Fruit fly (Drosophila melanogaster) whole organism, embryonic: ENCODE results near the gene CG15170.

Experiments
- Abd-B ChIP-seq: fragments of 200-800 bp; sonication (Bioruptor generic); optimal IDR thresholded peaks from 2 replicates; lab custom pipeline; 2018; ENCODE audit warnings: missing biosample characterization, mild to moderate bottlenecking, missing genetic modification characterization, moderate library complexity
- Atf3 ChIP-seq: fragments of 200-800 bp; sonication (Bioruptor generic); optimal IDR thresholded peaks from 3 replicates; lab custom pipeline; 2016; ENCODE audit warnings: missing biosample characterization, missing genetic modification characterization
- Awh ChIP-seq: fragments of 200-800 bp; sonication (Bioruptor generic); IDR thresholded peaks from 2 replicates; pipeline ENCODE4, ENCODE4 v1.3.6; 2022; ENCODE audit warnings: missing biosample characterization, missing genetic modification characterization
- B-H2 ChIP-seq: fragments of 200-800 bp; sonication (Bioruptor generic); optimal IDR thresholded peaks from 2 replicates; lab custom pipeline; 2018; ENCODE audit warnings: missing biosample characterization, mild to moderate bottlenecking, missing genetic modification characterization
- Bteb2 ChIP-seq: fragments of 200-800 bp; sonication (Bioruptor generic); optimal IDR thresholded peaks from 2 replicates; lab custom pipeline; 2016; ENCODE audit warnings: missing biosample characterization, missing genetic modification characterization
- CG12299 ChIP-seq: fragments of 200-800 bp; sonication (Bioruptor generic); optimal IDR thresholded peaks from 2 replicates; lab custom pipeline; 2018; ENCODE audit warnings: missing biosample characterization, mild to moderate bottlenecking, missing genetic modification characterization
- CG13123 ChIP-seq: fragments of 200-800 bp; sonication (Bioruptor generic); optimal IDR thresholded peaks from 2 replicates; lab custom pipeline; 2016; ENCODE audit warnings: missing biosample characterization, missing genetic modification characterization
- CG14050 ChIP-seq: fragments of 200-800 bp; sonication (Bioruptor generic); IDR thresholded peaks from 3 replicates; pipeline ENCODE4 v1.3.6; 2022; ENCODE audit warnings: missing biosample characterization, missing genetic modification characterization
- CG14965 ChIP-seq: fragments of 200-800 bp; sonication (Bioruptor generic); optimal IDR thresholded peaks from 2 replicates; lab custom pipeline; 2016; ENCODE audit warnings: missing biosample characterization, missing genetic modification characterization, borderline replicate concordance
- CG16813 ChIP-seq: fragments of 200-800 bp; sonication (Bioruptor generic); IDR thresholded peaks from 3 replicates; pipeline ENCODE4 v1.3.6; 2022; ENCODE audit warnings: missing biosample characterization, missing genetic modification characterization; ENCODE audit not compliant: partially characterized antibody
- CG16815 ChIP-seq: fragments of 200-800 bp; sonication (Bioruptor generic); optimal IDR thresholded peaks from 3 replicates; lab custom pipeline; 2017; ENCODE audit warnings: missing biosample characterization, mild to moderate bottlenecking, missing genetic modification characterization
- CG17186 ChIP-seq: fragments of 200-800 bp; sonication (Bioruptor generic); optimal IDR thresholded peaks from 3 replicates; lab custom pipeline; 2017; ENCODE audit warnings: missing biosample characterization, missing genetic modification reagents, missing genetic modification characterization
- CG17612 ChIP-seq: fragments of 200-800 bp; sonication (Bioruptor generic); IDR thresholded peaks from 2 replicates; pipeline ENCODE4 v1.3.6; 2022; ENCODE audit warnings: missing biosample characterization, missing genetic modification characterization
- CG2712 ChIP-seq: fragments of 200-800 bp; optimal IDR thresholded peaks from 3 replicates; lab custom pipeline; 2019; ENCODE audit warnings: missing biosample characterization, mild to moderate bottlenecking, missing genetic modification characterization, moderate library complexity
- CG2875 ChIP-seq: fragments of 200-800 bp; sonication (Bioruptor generic); optimal IDR thresholded peaks from 2 replicates; lab custom pipeline; 2017; ENCODE audit warnings: missing biosample characterization, mild to moderate bottlenecking, missing genetic modification characterization, missing genetic modification reagents
- CG30403 ChIP-seq: fragments of 200-800 bp; sonication (Bioruptor generic); optimal IDR thresholded peaks from 3 replicates; lab custom pipeline; 2016; ENCODE audit warnings: missing biosample characterization, missing genetic modification characterization
- CG31224 ChIP-seq: fragments of 200-800 bp; sonication (Bioruptor generic); IDR thresholded peaks from 2 replicates; pipeline ENCODE4 v1.3.6; 2022; ENCODE audit warnings: missing biosample characterization, missing genetic modification characterization
- CG31365 ChIP-seq: fragments of 200-800 bp; sonication (Bioruptor generic); optimal IDR thresholded peaks from 2 replicates; lab custom pipeline; 2018; ENCODE audit warnings: missing biosample characterization, mild to moderate bottlenecking, missing genetic modification characterization
- CG34422 ChIP-seq: fragments of 200-800 bp; sonication (Bioruptor generic); IDR thresholded peaks from 3 replicates; pipeline ENCODE4 v1.3.6; 2022; ENCODE audit warnings: missing biosample characterization, missing genetic modification characterization
- CG5953 ChIP-seq: fragments of 200-800 bp; sonication (Bioruptor generic); IDR thresholded peaks from 2 replicates; pipeline ENCODE4 v1.3.6; 2022; ENCODE audit warnings: missing biosample characterization, missing genetic modification characterization
- CG6254 ChIP-seq: fragments of 200-800 bp; sonication (Bioruptor generic); optimal IDR thresholded peaks from 3 replicates; lab custom pipeline; 2017; ENCODE audit warnings: mild to moderate bottlenecking, missing biosample characterization, missing genetic modification reagents, missing genetic modification characterization
- CG6689 ChIP-seq: fragments of 200-800 bp; sonication (Bioruptor generic); IDR thresholded peaks from 2 replicates; pipeline ENCODE4 v1.3.6; 2022; ENCODE audit warnings: missing biosample characterization, missing genetic modification characterization
- Camta ChIP-seq: fragments of 200-800 bp; sonication (Bioruptor generic); optimal IDR thresholded peaks from 2 replicates; lab custom pipeline; 2016; ENCODE audit warnings: missing biosample characterization, missing genetic modification characterization
- Dref ChIP-seq: fragments of 200-800 bp; sonication (Bioruptor generic); IDR thresholded peaks from 2 replicates; pipeline ENCODE4 v1.3.6; 2022; ENCODE audit warnings: missing biosample characterization, missing genetic modification characterization
- Gsc ChIP-seq: fragments of 200-800 bp; sonication (Bioruptor generic); IDR thresholded peaks from 2 replicates; pipeline ENCODE4 v1.3.6; 2022; ENCODE audit warnings: missing biosample characterization, missing genetic modification characterization
- HmgD ChIP-seq: fragments of 200-800 bp; sonication (Bioruptor generic); optimal IDR thresholded peaks from 3 replicates; lab custom pipeline; 2016; ENCODE audit warnings: missing biosample characterization, missing genetic modification characterization
- MESR4 ChIP-seq: fragments of 200-800 bp; sonication (Bioruptor generic); optimal IDR thresholded peaks from 2 replicates; lab custom pipeline; 2018; ENCODE audit warnings: missing biosample characterization, mild to moderate bottlenecking, missing genetic modification characterization, moderate library complexity
- Neu2 ChIP-seq: fragments of 200-800 bp; sonication (Bioruptor generic); optimal IDR thresholded peaks from 3 replicates; lab custom pipeline; 2016; ENCODE audit warnings: missing biosample characterization, missing genetic modification characterization, borderline replicate concordance
- Oli ChIP-seq: fragments of 200-800 bp; sonication (Bioruptor generic); optimal IDR thresholded peaks from 2 replicates; lab custom pipeline; 2018; ENCODE audit warnings: missing biosample characterization, mild to moderate bottlenecking, missing genetic modification characterization, moderate library complexity
- Poxn ChIP-seq: fragments of 200-800 bp; sonication (Bioruptor generic); IDR thresholded peaks from 2 replicates; pipeline ENCODE4 v1.3.6; 2022; ENCODE audit warnings: missing biosample characterization, missing genetic modification characterization
- Ptx1 ChIP-seq: fragments of 200-800 bp; sonication (Bioruptor generic); IDR thresholded peaks from 2 replicates; pipeline ENCODE4 v1.3.6; 2022; ENCODE audit warnings: missing biosample characterization, missing genetic modification characterization
- Stat92E ChIP-seq, 3 experiments: fragments of >200 bp in 2 of 3; fragments of 200-800 bp in 1 of 3; sonication (Bioruptor generic) in 1 of 3; optimal IDR thresholded peaks; 2 replicates each; lab custom pipeline; 2017 to 2019; ENCODE audit warnings: missing biosample characterization in 3 of 3, missing genetic modification characterization in 3 of 3, mild to moderate bottlenecking in 1 of 3, moderate library complexity in 1 of 3
- Xbp1 ChIP-seq: fragments of 200-800 bp; sonication (Bioruptor generic); optimal IDR thresholded peaks from 3 replicates; lab custom pipeline; 2016; ENCODE audit warnings: missing biosample characterization, mild to moderate bottlenecking, missing genetic modification characterization
- fu2 ChIP-seq: fragments of 200-800 bp; sonication (Bioruptor generic); optimal IDR thresholded peaks from 2 replicates; lab custom pipeline; 2016; ENCODE audit warnings: missing biosample characterization, missing genetic modification characterization
- hkb ChIP-seq, 2 experiments: fragments of 200-800 bp in 1 of 2; fragments of >200 bp in 1 of 2; sonication (Bioruptor generic) in 1 of 2; IDR thresholded peaks in 1 of 2; optimal IDR thresholded peaks in 1 of 2; 2 replicates each; pipeline versions ENCODE4 v1.3.6 to Lab custom; 2017 to 2022; ENCODE audit warnings: missing biosample characterization in 1 of 2, missing genetic modification characterization in 1 of 2
- kay ChIP-seq: fragments of 200-800 bp; sonication (Bioruptor generic); optimal IDR thresholded peaks from 2 replicates; lab custom pipeline; 2016; ENCODE audit warnings: missing biosample characterization, missing genetic modification characterization
- mam ChIP-seq: fragments of 200-800 bp; sonication (Bioruptor generic); optimal IDR thresholded peaks from 3 replicates; lab custom pipeline; 2016; ENCODE audit warnings: missing biosample characterization, missing genetic modification characterization
- odd ChIP-seq: fragments of 200-800 bp; sonication (Bioruptor generic); optimal IDR thresholded peaks from 2 replicates; lab custom pipeline; 2017; ENCODE audit warnings: missing biosample characterization, mild to moderate bottlenecking, missing genetic modification characterization
- onecut ChIP-seq: fragments of 200-800 bp; sonication (Bioruptor generic); IDR thresholded peaks from 2 replicates; pipeline ENCODE4 v1.3.6; 2022; ENCODE audit warnings: missing biosample characterization, missing genetic modification characterization
- org-1 ChIP-seq: fragments of 200-800 bp; sonication (Bioruptor generic); optimal IDR thresholded peaks from 2 replicates; lab custom pipeline; 2017; ENCODE audit warnings: missing biosample characterization, missing genetic modification characterization
- p53 ChIP-seq: fragments of 200-800 bp; sonication (Bioruptor generic); optimal IDR thresholded peaks from 2 replicates; lab custom pipeline; 2016; ENCODE audit warnings: missing biosample characterization, missing genetic modification characterization
- salm ChIP-seq: fragments of 200-800 bp; sonication (Bioruptor generic); optimal IDR thresholded peaks from 2 replicates; lab custom pipeline; 2018; ENCODE audit warnings: missing biosample characterization, mild to moderate bottlenecking, missing genetic modification characterization
- schlank ChIP-seq: fragments of 200-800 bp; sonication (Bioruptor generic); optimal IDR thresholded peaks from 2 replicates; lab custom pipeline; 2018; ENCODE audit warnings: missing biosample characterization, mild to moderate bottlenecking, missing genetic modification characterization
- sd ChIP-seq: fragments of 200-800 bp; sonication (Bioruptor generic); optimal IDR thresholded peaks from 3 replicates; lab custom pipeline; 2018; ENCODE audit warnings: missing biosample characterization, mild to moderate bottlenecking, missing genetic modification characterization, moderate library complexity
- sens ChIP-seq: fragments of 200-800 bp; sonication (Bioruptor generic); peaks from one replicate; lab custom pipeline; 2016; ENCODE audit warnings: missing biosample characterization, missing genetic modification characterization
- sob ChIP-seq: fragments of 200-800 bp; sonication (Bioruptor generic); IDR thresholded peaks from 2 replicates; pipeline ENCODE4 v1.3.6; 2022; ENCODE audit warnings: missing biosample characterization, missing genetic modification characterization
- tin ChIP-seq: fragments of 200-800 bp; sonication (Bioruptor generic); optimal IDR thresholded peaks from 3 replicates; lab custom pipeline; 2016; ENCODE audit warnings: missing biosample characterization, missing genetic modification characterization
- tx ChIP-seq: fragments of 200-800 bp; sonication (Bioruptor generic); optimal IDR thresholded peaks from 2 replicates; lab custom pipeline; 2016; ENCODE audit warnings: missing biosample characterization, missing genetic modification characterization
- unc-4 ChIP-seq: fragments of 200-800 bp; sonication (Bioruptor generic); IDR thresholded peaks from 2 replicates; pipeline ENCODE4 v1.3.6; 2022; ENCODE audit warnings: missing biosample characterization, missing genetic modification characterization; ENCODE audit not compliant: partially characterized antibody

CG15170 gene

DNA sequence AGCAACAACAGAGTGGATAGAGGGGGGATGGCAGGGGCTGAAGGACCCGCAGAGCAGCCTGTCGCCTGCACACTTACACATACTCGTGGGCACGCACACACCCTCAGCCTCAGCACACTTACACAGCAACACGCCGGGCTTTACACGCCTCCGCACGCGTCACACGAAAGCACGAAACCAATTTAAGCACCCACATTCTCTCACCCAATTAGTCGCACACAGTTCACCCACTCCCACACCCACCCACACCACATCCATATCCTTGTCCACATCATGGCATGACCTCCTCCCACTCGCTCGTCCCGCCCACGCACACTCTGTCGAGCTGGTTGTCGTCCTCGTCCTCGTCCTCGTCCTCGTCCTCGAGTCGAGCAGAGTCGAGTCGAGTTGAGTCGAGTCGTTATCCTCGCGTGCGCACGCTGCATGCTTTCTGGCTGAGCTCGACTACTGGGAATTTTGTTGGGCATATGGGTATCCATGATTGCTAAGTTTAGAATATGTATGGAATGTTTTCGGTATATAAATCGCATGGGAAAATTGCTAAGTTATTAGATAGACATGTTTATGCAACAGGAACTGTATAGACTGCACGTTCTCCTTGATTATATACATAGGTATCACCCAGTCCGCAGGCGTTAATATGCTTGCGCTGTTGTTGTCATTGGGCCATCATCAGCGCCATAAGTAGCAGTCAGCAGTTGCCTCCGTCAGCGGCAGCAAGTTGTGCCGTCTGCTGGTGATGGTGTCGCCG is 22.0 kb upstream of the CG15170 start (continued):
- peak; percentile 73 for TF ChIP-seq tx (GFP tag; lab: Kevin White, UChicago)
- TF ChIP-seq CG31224: peak; percentile 70
- peak; percentile 64 for TF ChIP-seq sd (tag; lab: Kevin White, UChicago)
- TF ChIP-seq salm (tag; lab: Kevin White, UChicago): peak; percentile 51
- peak; percentile 84 for TF ChIP-seq Xbp1
- TF ChIP-seq sob (GFP tag; lab: Robert Waterston, UW): peak; percentile 91
- peak; percentile 29 for TF ChIP-seq CG13123 (GFP tag; lab: Kevin White, UChicago)
- peak; percentile 59 for TF ChIP-seq onecut (GFP tag; lab: Robert Waterston, UW)
- TF ChIP-seq CG17612 (GFP tag; lab: Robert Waterston, UW): 0 out of 2 replicates have a peak, but pooled peaks have one; percentile 23
- peak; percentile 85 for TF ChIP-seq CG6689
- TF ChIP-seq CG31365: peak; percentile 50
- peak; percentile 76 for TF ChIP-seq CG14050
- peak; percentile 66 for TF ChIP-seq CG16815
- TF ChIP-seq Dref: no peak
- peak; percentile 81 for TF ChIP-seq CG30403 (GFP tag; lab: Kevin White, UChicago)
- peak; percentile 59 for TF ChIP-seq HmgD (GFP tag; lab: Kevin White, UChicago)
- peak; percentile 61 for TF ChIP-seq Atf3 (GFP tag; lab: Kevin White, UChicago)
- TF ChIP-seq kay (GFP tag; lab: Kevin White, UChicago): peak; percentile 58
- no peak for TF ChIP-seq unc-4 (GFP tag; lab: Robert Waterston, UW)
- peak; percentile 67 for TF ChIP-seq Camta (GFP tag; lab: Kevin White, UChicago)
- TF ChIP-seq Gsc (GFP tag; lab: Robert Waterston, UW): peak; percentile 66
- TF ChIP-seq B-H2: no peak
- peak; percentile 86 for TF ChIP-seq CG34422 (GFP tag; lab: Robert Waterston, UW)
- peak; percentile 95 for TF ChIP-seq sens (GFP tag; lab: Kevin White, UChicago)
- TF ChIP-seq p53 (GFP tag; lab: Kevin White, UChicago): peak; percentile 12
- TF ChIP-seq CG14965 (GFP tag; lab: Kevin White, UChicago): peak; percentile 7
- TF ChIP-seq fu2 (GFP tag; lab: Kevin White, UChicago): peak; percentile 76
- TF ChIP-seq CG5953 (GFP tag; lab: Robert Waterston, UW): peak; percentile 82
- TF ChIP-seq odd (GFP tag; lab: Kevin White, UChicago): peak; percentile 69
- no peak for TF ChIP-seq MESR4
- TF ChIP-seq Oli: peak; percentile 84
- TF ChIP-seq CG2875 (GFP tag; lab: Kevin White, UChicago): peak; percentile 42
- no peak for TF ChIP-seq hkb (optimal IDR thresholded peaks at IDR 0.05; lab: Kevin White, UChicago)
- peak; percentile 81 for TF ChIP-seq hkb (GFP tag; IDR thresholded peaks at IDR 0.05; lab: Robert Waterston, UW)
- TF ChIP-seq Poxn: peak; percentile 66; the same call in 1 of the 2 replicates
- TF ChIP-seq CG16813 (GFP tag; lab: Robert Waterston, UW): no peak
- peak; percentile 69 for TF ChIP-seq tin (GFP tag; lab: Kevin White, UChicago)
- no peak for TF ChIP-seq Stat92E (GFP tag; optimal IDR thresholded peaks at IDR 0.05; lab: Kevin White, UChicago)
- peak; percentile 68 for TF ChIP-seq Abd-B (GFP tag; lab: Kevin White, UChicago)
- peak; percentile 76 for TF ChIP-seq Awh (GFP tag; lab: Robert Waterston, UW)
- peak; percentile 82 for TF ChIP-seq CG2712 (tag; lab: Kevin White, UChicago)
- peak; percentile 27 for TF ChIP-seq CG17186 (GFP tag; lab: Kevin White, UChicago)
- no peak for TF ChIP-seq CG6254 (GFP tag; lab: Kevin White, UChicago)
- TF ChIP-seq org-1 (GFP tag; lab: Kevin White, UChicago): peak; percentile 87
- TF ChIP-seq mam (GFP tag; lab: Kevin White, UChicago): peak; percentile 88
- peak; percentile 91 for TF ChIP-seq Ptx1
- peak; percentile 75 for TF ChIP-seq schlank (tag; lab: Kevin White, UChicago)
- peak; percentile 67 for TF ChIP-seq CG12299 (tag; lab: Kevin White, UChicago)
- TF ChIP-seq Bteb2 (GFP tag; lab: Kevin White, UChicago): peak; percentile 79
- no peak for TF ChIP-seq Neu2
